Fruit fly (Drosophila melanogaster) whole organism, embryonic: ENCODE measurements around the gene nuf.

Experiments used
- Awh ChIP-seq: fragments of 200-800 bp; sonication (Bioruptor generic); IDR thresholded peaks from 2 replicates; pipeline ENCODE4, ENCODE4 v1.3.6; 2022; ENCODE audit warnings: missing biosample characterization, missing genetic modification characterization
- Bdp1 ChIP-seq: fragments of 200-800 bp; sonication (Bioruptor generic); optimal IDR thresholded peaks from 3 replicates; lab custom pipeline; 2016; ENCODE audit warnings: missing biosample characterization, missing genetic modification characterization
- CG10543 ChIP-seq: fragments of 200-800 bp; sonication (Bioruptor generic); optimal IDR thresholded peaks from 3 replicates; lab custom pipeline; 2017; ENCODE audit warnings: missing biosample characterization, mild to moderate bottlenecking, missing genetic modification characterization, moderate library complexity
- CG10565 ChIP-seq: fragments of 200-800 bp; sonication (Bioruptor generic); optimal IDR thresholded peaks from 3 replicates; lab custom pipeline; 2016; ENCODE audit warnings: missing biosample characterization, mild to moderate bottlenecking, missing genetic modification characterization
- CG10959 ChIP-seq: fragments of 200-800 bp; sonication (Bioruptor generic); IDR thresholded peaks from 2 replicates; pipeline ENCODE4 v1.3.6; 2022; ENCODE audit warnings: missing biosample characterization, missing genetic modification characterization
- CG11085 ChIP-seq: fragments of 200-800 bp; sonication (Bioruptor generic); IDR thresholded peaks from 2 replicates; pipeline ENCODE4 v1.3.6; 2022; ENCODE audit warnings: missing biosample characterization, missing genetic modification characterization
- CG12155 ChIP-seq: fragments of 200-800 bp; sonication (Bioruptor generic); optimal IDR thresholded peaks from 3 replicates; lab custom pipeline; 2016; ENCODE audit warnings: missing biosample characterization, missing genetic modification characterization
- CG12744 ChIP-seq: fragments of 200-800 bp; sonication (Bioruptor generic); optimal IDR thresholded peaks from 2 replicates; lab custom pipeline; 2016; ENCODE audit warnings: missing biosample characterization, missing genetic modification characterization
- CG15073 ChIP-seq: fragments of 200-800 bp; sonication (Bioruptor generic); optimal IDR thresholded peaks from 2 replicates; lab custom pipeline; 2016; ENCODE audit warnings: missing biosample characterization, missing genetic modification characterization
- CG15514 ChIP-seq: fragments of 200-800 bp; sonication (Bioruptor generic); optimal IDR thresholded peaks from 3 replicates; lab custom pipeline; 2017; ENCODE audit warnings: missing biosample characterization, missing genetic modification characterization, mild to moderate bottlenecking, moderate library complexity, missing genetic modification reagents
- CG17361 ChIP-seq: fragments of 200-800 bp; sonication (Bioruptor generic); IDR thresholded peaks from 3 replicates; pipeline ENCODE4 v1.3.6; 2022; ENCODE audit warnings: missing biosample characterization, missing genetic modification characterization
- CG18011 ChIP-seq: fragments of 200-800 bp; sonication (Bioruptor generic); optimal IDR thresholded peaks from 2 replicates; lab custom pipeline; 2017; ENCODE audit warnings: missing biosample characterization, missing genetic modification characterization, mild to moderate bottlenecking, moderate library complexity, missing genotype
- CG18599 ChIP-seq: fragments of 200-800 bp; sonication (Bioruptor generic); optimal IDR thresholded peaks from 3 replicates; lab custom pipeline; 2017; ENCODE audit warnings: missing biosample characterization, missing genetic modification characterization, mild to moderate bottlenecking, moderate library complexity, missing genetic modification reagents
- CG2712 ChIP-seq: fragments of 200-800 bp; optimal IDR thresholded peaks from 3 replicates; lab custom pipeline; 2019; ENCODE audit warnings: missing biosample characterization, mild to moderate bottlenecking, missing genetic modification characterization, moderate library complexity
- CG31388 ChIP-seq: fragments of 200-800 bp; sonication (Bioruptor generic); optimal IDR thresholded peaks from 2 replicates; lab custom pipeline; 2016; ENCODE audit warnings: missing biosample characterization, missing genetic modification characterization
- CG32532 ChIP-seq: fragments of 200-800 bp; sonication (Bioruptor generic); IDR thresholded peaks from 2 replicates; pipeline ENCODE4 v1.3.6; 2022; ENCODE audit warnings: missing biosample characterization, missing genetic modification characterization
- CG4360 ChIP-seq: fragments of 200-800 bp; sonication (Bioruptor generic); IDR thresholded peaks from 2 replicates; pipeline ENCODE4 v1.3.6; 2022; ENCODE audit warnings: missing biosample characterization, missing genetic modification characterization
- CG4730 ChIP-seq: fragments of 200-800 bp; sonication (Bioruptor generic); IDR thresholded peaks from 2 replicates; pipeline ENCODE4 v1.3.6; 2022; ENCODE audit warnings: missing biosample characterization, missing genetic modification characterization
- CG4820 ChIP-seq: fragments of 200-800 bp; sonication (Bioruptor generic); optimal IDR thresholded peaks from 3 replicates; lab custom pipeline; 2016; ENCODE audit warnings: missing biosample characterization, missing genetic modification characterization
- CG5245 ChIP-seq: fragments of 200-800 bp; sonication (Bioruptor generic); optimal IDR thresholded peaks from 3 replicates; lab custom pipeline; 2016; ENCODE audit warnings: missing biosample characterization, missing genetic modification characterization
- CG6272 ChIP-seq: fragments of 200-800 bp; sonication (Bioruptor generic); IDR thresholded peaks from 2 replicates; pipeline ENCODE4 v1.3.6; 2022; ENCODE audit warnings: missing biosample characterization, missing genetic modification characterization
- CrebB ChIP-seq: fragments of 200-800 bp; sonication (Bioruptor generic); optimal IDR thresholded peaks from 3 replicates; lab custom pipeline; 2018; ENCODE audit warnings: missing biosample characterization, mild to moderate bottlenecking, missing genetic modification characterization
- D ChIP-seq, 2 experiments: fragments of 200-800 bp in 1 of 2; fragments of >200 bp in 1 of 2; sonication (Bioruptor generic) in 1 of 2; optimal IDR thresholded peaks; 2 replicates in 1 of 2; 3 replicates in 1 of 2; lab custom pipeline; 2017; ENCODE audit warnings: mild to moderate bottlenecking in 1 of 2, missing biosample characterization in 1 of 2, missing genetic modification characterization in 1 of 2, missing genetic modification reagents in 1 of 2
- Ets97D ChIP-seq: fragments of 200-800 bp; sonication (Bioruptor generic); optimal IDR thresholded peaks from 3 replicates; lab custom pipeline; 2016; ENCODE audit warnings: missing biosample characterization, missing genetic modification characterization
- Hand ChIP-seq: fragments of 200-800 bp; sonication (Bioruptor generic); optimal IDR thresholded peaks from 2 replicates; lab custom pipeline; 2017; ENCODE audit warnings: mild to moderate bottlenecking, missing biosample characterization, missing genetic modification reagents, missing genetic modification characterization
- Myb ChIP-seq: fragments of 200-800 bp; sonication (Bioruptor generic); optimal IDR thresholded peaks from 2 replicates; lab custom pipeline; 2016; ENCODE audit warnings: missing biosample characterization, missing genetic modification characterization
- Nf-YC ChIP-seq: fragments of 200-800 bp; optimal IDR thresholded peaks from 3 replicates; lab custom pipeline; 2019; ENCODE audit warnings: missing biosample characterization, mild to moderate bottlenecking, missing genetic modification characterization, moderate library complexity
- Sox102F ChIP-seq: fragments of 200-800 bp; sonication (Bioruptor generic); optimal IDR thresholded peaks from 2 replicates; lab custom pipeline; 2018; ENCODE audit warnings: missing biosample characterization, mild to moderate bottlenecking, missing genetic modification characterization, moderate library complexity
- Spps ChIP-seq: fragments of 200-800 bp; sonication (Bioruptor generic); optimal IDR thresholded peaks from 2 replicates; lab custom pipeline; 2018; ENCODE audit warnings: missing biosample characterization, mild to moderate bottlenecking, missing genetic modification characterization
- Xrp1 ChIP-seq: fragments of 200-800 bp; sonication (Bioruptor generic); IDR thresholded peaks from 2 replicates; pipeline ENCODE4 v1.3.6; 2022; ENCODE audit warnings: missing biosample characterization, missing genetic modification characterization
- al ChIP-seq: fragments of 200-800 bp; sonication (Bioruptor generic); IDR thresholded peaks from 2 replicates; pipeline ENCODE4 v1.3.6; 2022; ENCODE audit warnings: missing biosample characterization, missing genetic modification characterization
- az2 ChIP-seq: fragments of 200-800 bp; sonication (Bioruptor generic); optimal IDR thresholded peaks from 3 replicates; lab custom pipeline; 2016; ENCODE audit warnings: missing biosample characterization, missing genetic modification characterization
- cg ChIP-seq: fragments of 200-800 bp; sonication (Bioruptor generic); optimal IDR thresholded peaks from 3 replicates; lab custom pipeline; 2019; ENCODE audit warnings: missing biosample characterization, mild to moderate bottlenecking, missing genetic modification characterization, moderate library complexity
- chif ChIP-seq, 2 experiments: fragments of 200-800 bp; sonication (Bioruptor generic); optimal IDR thresholded peaks; 3 replicates each; lab custom pipeline; 2016; ENCODE audit warnings: missing biosample characterization in 2 of 2, missing genetic modification characterization in 2 of 2
- gcm2 ChIP-seq: fragments of 200-800 bp; sonication (Bioruptor generic); optimal IDR thresholded peaks from 2 replicates; lab custom pipeline; 2016; ENCODE audit warnings: missing biosample characterization, missing genetic modification characterization
- grau ChIP-seq: fragments of 200-800 bp; optimal IDR thresholded peaks from 3 replicates; lab custom pipeline; 2019; ENCODE audit warnings: missing biosample characterization, mild to moderate bottlenecking, missing genetic modification characterization, moderate library complexity
- insv ChIP-seq, 2 experiments: fragments of 200-800 bp; sonication (Bioruptor generic); optimal IDR thresholded peaks; 3 replicates each; lab custom pipeline; 2016 to 2018; ENCODE audit warnings: missing biosample characterization in 2 of 2, missing genetic modification characterization in 2 of 2
- ken ChIP-seq: fragments of 200-800 bp; sonication (Bioruptor generic); IDR thresholded peaks from 3 replicates; pipeline ENCODE4 v1.3.6; 2022; ENCODE audit warnings: missing biosample characterization, missing genetic modification characterization
- lola ChIP-seq, 3 experiments: fragments of >200 bp in 2 of 3; fragments of 200-800 bp in 1 of 3; sonication (Bioruptor generic) in 1 of 3; optimal IDR thresholded peaks; 2 replicates each; lab custom pipeline; 2017 to 2019; ENCODE audit warnings: missing biosample characterization in 3 of 3, missing genetic modification characterization in 3 of 3, mild to moderate bottlenecking in 1 of 3, moderate library complexity in 1 of 3
- oc ChIP-seq: fragments of 200-800 bp; sonication (Bioruptor generic); optimal IDR thresholded peaks from 2 replicates; lab custom pipeline; 2018; ENCODE audit warnings: missing biosample characterization, mild to moderate bottlenecking, missing genetic modification characterization, moderate library complexity
- pan ChIP-seq, 4 experiments: fragments of >200 bp in 3 of 4; fragments of 200-800 bp in 1 of 4; sonication (Bioruptor generic) in 1 of 4; optimal IDR thresholded peaks in 3 of 4; IDR thresholded peaks in 1 of 4; 2 replicates each; pipeline versions ENCODE4 v1.3.6 to Lab custom; 2017 to 2022; ENCODE audit warnings: missing biosample characterization in 2 of 4, missing genetic modification characterization in 2 of 4, mixed read lengths in 1 of 4
- peb ChIP-seq: fragments of 200-800 bp; sonication (Bioruptor generic); IDR thresholded peaks from 2 replicates; pipeline ENCODE4 v1.3.6; 2022; ENCODE audit warnings: missing biosample characterization, missing genetic modification characterization
- sima ChIP-seq: fragments of 200-800 bp; sonication (Bioruptor generic); optimal IDR thresholded peaks from 2 replicates; lab custom pipeline; 2016; ENCODE audit warnings: missing biosample characterization, missing genetic modification characterization
- trem ChIP-seq: fragments of 200-800 bp; optimal IDR thresholded peaks from 3 replicates; lab custom pipeline; 2019; ENCODE audit warnings: missing biosample characterization, mild to moderate bottlenecking, missing genetic modification characterization, moderate library complexity
- ttk ChIP-seq: fragments of 200-800 bp; sonication (Bioruptor generic); IDR thresholded peaks from 2 replicates; pipeline ENCODE4 v2.1.2; 2022; ENCODE audit warnings: missing biosample characterization, missing genetic modification characterization
- vnd ChIP-seq: fragments of 200-800 bp; sonication (Bioruptor generic); IDR thresholded peaks from 3 replicates; pipeline ENCODE4 v1.3.6; 2022; ENCODE audit warnings: missing biosample characterization, missing genetic modification characterization; ENCODE audit not compliant: partially characterized antibody
- vvl ChIP-seq: fragments of 200-800 bp; sonication (Bioruptor generic); IDR thresholded peaks from 2 replicates; pipeline ENCODE4 v1.3.6; 2022; ENCODE audit warnings: missing biosample characterization, missing genetic modification characterization

Gene nuf

DNA sequence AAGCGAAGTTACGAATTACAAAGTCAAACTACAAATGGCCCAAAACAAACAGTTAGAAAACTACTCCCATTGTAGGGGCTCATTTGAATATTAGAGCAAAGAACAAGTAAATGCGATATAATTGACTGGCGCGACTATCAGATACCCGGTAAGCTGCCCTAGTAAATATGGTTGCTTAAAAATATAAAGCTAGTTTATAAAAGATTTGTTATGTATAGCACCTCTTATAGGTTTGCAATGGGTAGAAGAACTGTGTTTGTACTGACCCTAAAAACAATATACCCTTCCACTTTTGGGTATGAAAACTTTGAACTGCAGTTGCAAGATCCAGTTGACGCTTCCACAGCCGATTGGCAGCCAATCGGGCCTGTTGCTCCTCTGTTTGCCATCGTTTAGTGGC, 24.4 kb upstream of the nuf start (continued):
- peak; percentile 37 for TF ChIP-seq grau (tag; lab: Kevin White, UChicago)
- no peak for TF ChIP-seq Bdp1 (GFP tag; lab: Kevin White, UChicago)
- peak; percentile 49 for TF ChIP-seq az2
- TF ChIP-seq CG31388: no peak
- TF ChIP-seq CG15514 (GFP tag; lab: Kevin White, UChicago): no peak
- no peak for TF ChIP-seq CG18599 (GFP tag; lab: Kevin White, UChicago)
- no peak for TF ChIP-seq CrebB
- no peak for TF ChIP-seq vnd (GFP tag; lab: Robert Waterston, UW)
- TF ChIP-seq CG15073 (GFP tag; lab: Kevin White, UChicago): no peak
- peak; percentile 54 for TF ChIP-seq Sox102F
- TF ChIP-seq Nf-YC: no peak
- TF ChIP-seq gcm2 (GFP tag; lab: Kevin White, UChicago): no peak

DNA sequence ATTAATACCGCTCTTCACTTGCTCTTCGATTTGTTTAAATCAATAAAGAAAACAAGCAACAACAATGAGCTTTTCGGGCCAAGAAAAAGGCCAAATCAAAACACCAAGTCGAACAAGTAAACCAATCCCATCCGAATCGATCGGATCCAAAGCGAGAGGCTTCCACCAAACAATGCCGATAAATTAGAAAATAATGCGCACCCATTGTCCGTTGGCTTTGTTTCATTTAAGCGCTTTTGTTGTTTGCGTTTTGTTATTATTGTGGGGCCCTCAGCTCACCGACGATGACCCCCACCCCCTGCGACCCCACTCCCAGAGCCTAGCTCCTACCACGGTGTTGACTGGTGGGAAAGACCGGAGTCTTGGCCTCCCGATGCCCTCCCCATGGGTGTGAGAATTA, 22.8 kb upstream of the nuf start:
- TF ChIP-seq D (optimal IDR thresholded peaks at IDR 0.05; lab: Kevin White, UChicago) (no peak), D (GFP tag; optimal IDR thresholded peaks at IDR 0.05; lab: Kevin White, UChicago) (peak; percentile 35), oc (tag; lab: Kevin White, UChicago) (peak; percentile 87), Myb (GFP tag; lab: Kevin White, UChicago) (no peak), Awh (GFP tag; lab: Robert Waterston, UW) (peak; percentile 91), pan (optimal IDR thresholded peaks at IDR 0.05; lab: Kevin White, UChicago) (no peak), pan (GFP tag; optimal IDR thresholded peaks at IDR 0.05 in 1 of 2, IDR thresholded peaks at IDR 0.05 in 1 of 2) (peak in 1 of 2 experiments; percentile 12), CG32532 (GFP tag; lab: Robert Waterston, UW) (0 out of 2 replicates have a peak, but pooled peaks have one; percentile 14), lola (GFP tag; optimal IDR thresholded peaks at IDR 0.05; lab: Kevin White, UChicago) (no peak)

DNA sequence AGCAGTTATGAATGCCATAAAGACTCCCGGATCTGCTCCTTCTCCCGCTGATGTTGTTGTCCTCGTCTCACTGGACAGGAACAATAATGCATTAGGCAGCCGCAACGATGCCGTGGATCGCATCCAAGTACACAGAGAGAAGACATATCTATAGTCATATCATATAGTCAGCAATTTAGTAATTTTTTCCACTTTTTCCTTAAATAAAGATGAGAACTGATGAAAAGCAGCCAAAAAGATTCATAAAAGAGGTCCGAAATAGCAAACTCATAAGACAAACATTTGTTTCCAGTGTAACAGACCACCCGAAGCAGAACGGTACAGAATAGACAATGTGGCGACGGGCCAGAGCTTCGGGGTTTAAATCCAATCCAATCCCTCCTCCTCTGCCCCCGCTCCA, 20.1 kb upstream of the nuf start:
- TF ChIP-seq peb (GFP tag; lab: Robert Waterston, UW): 0 out of 2 replicates have a peak, but pooled peaks have one; percentile 12
- TF ChIP-seq CG4730 (GFP tag; lab: Robert Waterston, UW): no peak
- no peak for TF ChIP-seq ken (GFP tag; lab: Robert Waterston, UW)
- TF ChIP-seq CG17361 (GFP tag; lab: Robert Waterston, UW): 0 out of 3 replicates have a peak, but pooled peaks have one; percentile 21
- no peak for TF ChIP-seq CG10565 (GFP tag; lab: Kevin White, UChicago)
- TF ChIP-seq Ets97D: no peak
- TF ChIP-seq CG5245 (GFP tag; lab: Kevin White, UChicago): no peak
- TF ChIP-seq CG6272 (GFP tag; lab: Robert Waterston, UW): no peak
- TF ChIP-seq pan (optimal IDR thresholded peaks at IDR 0.05; lab: Kevin White, UChicago): no peak
- TF ChIP-seq pan (GFP tag; optimal IDR thresholded peaks at IDR 0.05 in 1 of 2, IDR thresholded peaks at IDR 0.05 in 1 of 2): peak in 1 of 2 experiments; percentile 29
- 0 out of 2 replicates have a peak, but pooled peaks have one; percentile 6 for TF ChIP-seq vvl (GFP tag; lab: Robert Waterston, UW)
- TF ChIP-seq CG4360 (GFP tag; lab: Robert Waterston, UW): peak; percentile 17; the same call in 1 of the 2 replicates
- no peak for TF ChIP-seq al (GFP tag; lab: Robert Waterston, UW)
- TF ChIP-seq CG10959 (GFP tag; lab: Robert Waterston, UW): peak; percentile 41; the same call in 1 of the 2 replicates
- peak; percentile 57; the same call in 1 of the 2 replicates for TF ChIP-seq Xrp1 (GFP tag; lab: Robert Waterston, UW)
- TF ChIP-seq CG11085: no peak
- TF ChIP-seq chif (GFP tag; optimal IDR thresholded peaks at IDR 0.05; lab: Kevin White, UChicago): no peak
- TF ChIP-seq CG12155 (GFP tag; lab: Kevin White, UChicago): no peak
- no peak for TF ChIP-seq cg (GFP tag; lab: Kevin White, UChicago)
- TF ChIP-seq Spps: no peak
- TF ChIP-seq insv (GFP tag; optimal IDR thresholded peaks at IDR 0.05; lab: Kevin White, UChicago): no peak
- TF ChIP-seq CG10543 (GFP tag; lab: Kevin White, UChicago): no peak
- no peak for TF ChIP-seq Hand (GFP tag; lab: Kevin White, UChicago)
- no peak for TF ChIP-seq D (optimal IDR thresholded peaks at IDR 0.05; lab: Kevin White, UChicago)
- TF ChIP-seq D (GFP tag; optimal IDR thresholded peaks at IDR 0.05; lab: Kevin White, UChicago): peak; percentile 81
- no peak for TF ChIP-seq sima (GFP tag; lab: Kevin White, UChicago)
- TF ChIP-seq ttk (GFP tag; lab: Robert Waterston, UW): no peak
- TF ChIP-seq CG12744 (GFP tag; lab: Kevin White, UChicago): no peak
- TF ChIP-seq CG2712 (tag; lab: Kevin White, UChicago): peak; percentile 7
- TF ChIP-seq CG4820 (GFP tag; lab: Kevin White, UChicago): no peak
- TF ChIP-seq CG18011 (GFP tag; lab: Kevin White, UChicago): no peak
- TF ChIP-seq trem (tag; lab: Kevin White, UChicago): no peak
